Worm (Caenorhabditis elegans): ENCODE results near the gene F53F1.6.

- TF ChIP-seq attf-5 (GFP tag; optimal IDR thresholded peaks at IDR 0.05) (no peak), lin-54 (GFP tag; optimal IDR thresholded peaks at IDR 0.05) (no peak), sdz-38 (tag; optimal IDR thresholded peaks at IDR 0.05) (no peak), ZK185.1 (tag; optimal IDR thresholded peaks at IDR 0.05; ENCODE audit: poor library complexity, severe bottlenecking) (no peak), Y95B8A.8 (GFP tag; IDR thresholded peaks at IDR 0.05) (no peak), nhr-179 (tag; optimal IDR thresholded peaks at IDR 0.05) (no peak)
Observed at ce11 chrV:13370265-13370664, 47.1 kb downstream of the F53F1.6 start.
